Fruit fly (Drosophila melanogaster) whole organism, wandering third instar larva: ENCODE results near the gene CG42814.

Source experiments
- Hnf4 ChIP-seq: fragments of 200-800 bp; sonication (Bioruptor generic); optimal IDR thresholded peaks from 2 replicates; lab custom pipeline; 2016; ENCODE audit warnings: missing biosample characterization, mild to moderate bottlenecking, missing genetic modification characterization
- Myc ChIP-seq: fragments of >200 bp; optimal IDR thresholded peaks from 2 replicates; lab custom pipeline; 2017
- br ChIP-seq: fragments of 200-800 bp; sonication (Bioruptor generic); optimal IDR thresholded peaks from 2 replicates; lab custom pipeline; 2016; ENCODE audit warnings: missing biosample characterization, missing genetic modification characterization
- dsf ChIP-seq: sonication (Bioruptor generic); optimal IDR thresholded peaks from 2 replicates; lab custom pipeline; 2016; ENCODE audit warnings: missing biosample characterization, missing genetic modification characterization, borderline replicate concordance
- foxo ChIP-seq, 2 experiments: fragments of 200-800 bp; sonication (Bioruptor generic); optimal IDR thresholded peaks; 2 replicates in 1 of 2; 3 replicates in 1 of 2; lab custom pipeline; 2016 to 2017; ENCODE audit warnings: missing biosample characterization in 2 of 2, missing genetic modification characterization in 2 of 2
- h ChIP-seq: fragments of 200-800 bp; sonication (Bioruptor generic); optimal IDR thresholded peaks from 3 replicates; lab custom pipeline; 2016; ENCODE audit warnings: missing biosample characterization, mild to moderate bottlenecking, missing genetic modification characterization

dm6 chr3R:27274533-27275447 lies 45.5 kb upstream of the CG42814 start, which contains the start of gene CG5938:
- TF ChIP-seq Myc (lab: Kevin White, UChicago) = no peak
- TF ChIP-seq br (GFP tag; lab: Kevin White, UChicago) = peak; percentile 14
- peak; percentile 31 for TF ChIP-seq h (GFP tag; lab: Kevin White, UChicago)
- TF ChIP-seq Hnf4 = peak; percentile 30
- peak in 1 of 2 experiments; percentile 21 for TF ChIP-seq foxo (GFP tag; optimal IDR thresholded peaks at IDR 0.05; lab: Kevin White, UChicago)
- no peak for TF ChIP-seq dsf (GFP tag; lab: Kevin White, UChicago)
